Fruit fly (Drosophila melanogaster): ENCODE measurements around the gene CG13460.

The CG13460 gene

dm6 chr3L:15107776-15108379 lies 46.4 kb upstream of the CG13460 start (continued):
- TF ChIP-seq CG14965 (GFP tag; optimal IDR thresholded peaks at IDR 0.05; ENCODE audit: borderline replicate concordance) (no peak), D (optimal IDR thresholded peaks at IDR 0.05) (no peak), D (GFP tag; optimal IDR thresholded peaks at IDR 0.05) (peak; percentile 72), CG10654 (GFP tag; optimal IDR thresholded peaks at IDR 0.05) (peak; percentile 9), CG3281 (GFP tag; optimal IDR thresholded peaks at IDR 0.05) (peak; percentile 44), phol (tag; optimal IDR thresholded peaks at IDR 0.05) (peak; percentile 65), crc (GFP tag; optimal IDR thresholded peaks at IDR 0.05) (no peak), lov (optimal IDR thresholded peaks at IDR 0.05) (no peak), lov (GFP tag; IDR thresholded peaks at IDR 0.05) (no peak), sc (optimal IDR thresholded peaks at IDR 0.05) (no peak), sc (GFP tag; optimal IDR thresholded peaks at IDR 0.05) (peak; percentile 45), bab2 (GFP tag; optimal IDR thresholded peaks at IDR 0.05) (peak; percentile 37), CG6791 (GFP tag; IDR thresholded peaks at IDR 0.05; ENCODE audit: partially characterized antibody) (no peak), CG7556 (GFP tag; optimal IDR thresholded peaks at IDR 0.05) (peak; percentile 83), wek (GFP tag; optimal IDR thresholded peaks at IDR 0.05) (no peak), Oli (tag; optimal IDR thresholded peaks at IDR 0.05) (peak; percentile 63), ase (GFP tag; IDR thresholded peaks at IDR 0.05) (no peak), unpg (GFP tag; optimal IDR thresholded peaks at IDR 0.05) (peak; percentile 54), dmrt11E (tag; optimal IDR thresholded peaks at IDR 0.05) (peak; percentile 79), PHDP (tag; optimal IDR thresholded peaks at IDR 0.05) (peak; percentile 46), CoRest (tag; optimal IDR thresholded peaks at IDR 0.05) (peak; percentile 60), Sox100B (GFP tag; optimal IDR thresholded peaks at IDR 0.05) (peak; percentile 75), cas (GFP tag; IDR thresholded peaks at IDR 0.05) (no peak), D19A (tag; optimal IDR thresholded peaks at IDR 0.05) (peak; percentile 62), CG6654 (GFP tag; optimal IDR thresholded peaks at IDR 0.05) (peak; percentile 40), CG13894 (tag; optimal IDR thresholded peaks at IDR 0.05) (no peak), lilli (GFP tag; optimal IDR thresholded peaks at IDR 0.05) (peak; percentile 7), Mad (GFP tag; optimal IDR thresholded peaks at IDR 0.05) (no peak), Pdp1 (GFP tag; optimal IDR thresholded peaks at IDR 0.05) (peak in 1 of 2 experiments; percentile 41), Hr3 (GFP tag; optimal IDR thresholded peaks at IDR 0.05) (peak; percentile 40), Gsc (GFP tag; IDR thresholded peaks at IDR 0.05) (no peak), CG10959 (GFP tag; IDR thresholded peaks at IDR 0.05) (0 out of 2 replicates have a peak, but pooled peaks have one; percentile 7), Asciz (GFP tag; optimal IDR thresholded peaks at IDR 0.05) (peak; percentile 52), stwl (tag; optimal IDR thresholded peaks at IDR 0.05) (no peak), CG8359 (GFP tag; optimal IDR thresholded peaks at IDR 0.05; ENCODE audit: borderline replicate concordance) (peak; percentile 3), Spps (tag; optimal IDR thresholded peaks at IDR 0.05) (peak; percentile 39), onecut (GFP tag; IDR thresholded peaks at IDR 0.05) (peak; percentile 27; the same call in 1 of the 2 replicates), sens (GFP tag) (peak; percentile 81), CG8388 (GFP tag; optimal IDR thresholded peaks at IDR 0.05) (peak; percentile 69), CG3726 (GFP tag; IDR thresholded peaks at IDR 0.05) (0 out of 3 replicates have a peak, but pooled peaks have one; percentile 39), CG2712 (tag; optimal IDR thresholded peaks at IDR 0.05) (peak; percentile 83), CG1602 (GFP tag; optimal IDR thresholded peaks at IDR 0.05) (peak; percentile 43), az2 (GFP tag; optimal IDR thresholded peaks at IDR 0.05) (peak; percentile 39), CG12155 (GFP tag; optimal IDR thresholded peaks at IDR 0.05) (peak; percentile 25), CG17385 (GFP tag; optimal IDR thresholded peaks at IDR 0.05) (peak; percentile 33), gem (tag; optimal IDR thresholded peaks at IDR 0.05) (peak; percentile 79), Fer1 (GFP tag; optimal IDR thresholded peaks at IDR 0.05) (no peak), CG31388 (GFP tag; optimal IDR thresholded peaks at IDR 0.05) (no peak), CG15601 (tag; optimal IDR thresholded peaks at IDR 0.05) (peak; percentile 64), Ada2b (GFP tag; IDR thresholded peaks at IDR 0.05) (no peak)
